Fruit fly (Drosophila melanogaster): ENCODE data around the gene CG18518.

Gene CG18518

dm6 chr2L:15853826-15854225 lies 18.4 kb upstream of the CG18518 start, which contains the start of gene Tektin-A:
Tektin-A (plus strand) TSS chr2L:15854126.
- TF ChIP-seq N (GFP tag; optimal IDR thresholded peaks at IDR 0.05) (no peak), rgr (GFP tag; optimal IDR thresholded peaks at IDR 0.05) (no peak), tai (GFP tag; optimal IDR thresholded peaks at IDR 0.05) (no peak)

dm6 chr2L:15852292-15852691 lies 16.8 kb upstream of the CG18518 start, which contains the start of gene CG13243:
CG13243 (plus strand) TSS chr2L:15852592.
- TF ChIP-seq pan (optimal IDR thresholded peaks at IDR 0.05): no peak
- TF ChIP-seq h (GFP tag; optimal IDR thresholded peaks at IDR 0.05): no peak
- TF ChIP-seq Jra (GFP tag; optimal IDR thresholded peaks at IDR 0.05): no peak
- no peak for TF ChIP-seq br (GFP tag; optimal IDR thresholded peaks at IDR 0.05)
- TF ChIP-seq ey (GFP tag; optimal IDR thresholded peaks at IDR 0.05): no peak
- TF ChIP-seq Hr83 (GFP tag; optimal IDR thresholded peaks at IDR 0.05; ENCODE audit: poor library complexity, severe bottlenecking): no peak
- no peak for TF ChIP-seq fru (GFP tag; optimal IDR thresholded peaks at IDR 0.05)
- TF ChIP-seq woc (GFP tag; optimal IDR thresholded peaks at IDR 0.05): no peak
- no peak for TF ChIP-seq Hr78 (GFP tag; optimal IDR thresholded peaks at IDR 0.05)

- no peak for TF ChIP-seq CrebA (GFP tag; optimal IDR thresholded peaks at IDR 0.05; ENCODE audit: borderline replicate concordance)
- TF ChIP-seq Hr78 (GFP tag; optimal IDR thresholded peaks at IDR 0.05): no peak
- no peak for TF ChIP-seq sv (GFP tag; optimal IDR thresholded peaks at IDR 0.05)
- no peak for TF ChIP-seq CG32264 (GFP tag; optimal IDR thresholded peaks at IDR 0.05)
- TF ChIP-seq Dfd (GFP tag; optimal IDR thresholded peaks at IDR 0.05): no peak
- no peak for TF ChIP-seq tai (GFP tag; optimal IDR thresholded peaks at IDR 0.05)
- no peak for TF ChIP-seq dl (GFP tag; optimal IDR thresholded peaks at IDR 0.05; ENCODE audit: insufficient read depth in 1 of 2, partially characterized antibody in 2 of 2)
- no peak for TF ChIP-seq br (GFP tag; optimal IDR thresholded peaks at IDR 0.05)
- no peak for TF ChIP-seq Dif (GFP tag; optimal IDR thresholded peaks at IDR 0.05; ENCODE audit: partially characterized antibody)
- no peak for TF ChIP-seq Abd-B (GFP tag; optimal IDR thresholded peaks at IDR 0.05)
- no peak for TF ChIP-seq usp (GFP tag; optimal IDR thresholded peaks at IDR 0.05)
- no peak for TF ChIP-seq psq (GFP tag; optimal IDR thresholded peaks at IDR 0.05)
Measured at dm6 chr2L:15846600-15846999, 11.1 kb upstream of the CG18518 start.

- TF ChIP-seq dsf (GFP tag; optimal IDR thresholded peaks at IDR 0.05; ENCODE audit: borderline replicate concordance) (no peak), woc (GFP tag; optimal IDR thresholded peaks at IDR 0.05) (no peak), CrebA (GFP tag; optimal IDR thresholded peaks at IDR 0.05; ENCODE audit: borderline replicate concordance) (no peak), Hr83 (GFP tag; optimal IDR thresholded peaks at IDR 0.05; ENCODE audit: poor library complexity, severe bottlenecking) (no peak), Rel (GFP tag; optimal IDR thresholded peaks at IDR 0.05) (no peak), Rel (tag; optimal IDR thresholded peaks at IDR 0.05) (no peak), dl (GFP tag; optimal IDR thresholded peaks at IDR 0.05; ENCODE audit: insufficient read depth in 1 of 2, partially characterized antibody in 2 of 2) (no peak), rgr (GFP tag; optimal IDR thresholded peaks at IDR 0.05) (no peak), Sp1 (GFP tag; optimal IDR thresholded peaks at IDR 0.05) (no peak), CG9705 (GFP tag; optimal IDR thresholded peaks at IDR 0.05) (no peak), fru (GFP tag; optimal IDR thresholded peaks at IDR 0.05) (no peak), dmrt93B (GFP tag; optimal IDR thresholded peaks at IDR 0.05) (no peak), Mio (GFP tag; optimal IDR thresholded peaks at IDR 0.05) (no peak), GATAd (GFP tag; optimal IDR thresholded peaks at IDR 0.05) (no peak), Hnf4 (GFP tag; optimal IDR thresholded peaks at IDR 0.05) (no peak), brk (GFP tag; optimal IDR thresholded peaks at IDR 0.05) (no peak), CG32264 (GFP tag; optimal IDR thresholded peaks at IDR 0.05) (no peak), lola (GFP tag; optimal IDR thresholded peaks at IDR 0.05) (no peak), Hr78 (GFP tag; optimal IDR thresholded peaks at IDR 0.05) (no peak)
Measured at dm6 chr2L:15812041-15812440, 23.4 kb downstream of the CG18518 start, which contains the start of gene CG42876. CG42876 (minus strand) TSS chr2L:15812141.

dm6 chr2L:15796300-15796699 lies 39.2 kb downstream of the CG18518 start:
- TF ChIP-seq Abd-B (GFP tag; optimal IDR thresholded peaks at IDR 0.05): no peak
- TF ChIP-seq usp (GFP tag; optimal IDR thresholded peaks at IDR 0.05): no peak
- TF ChIP-seq pan (optimal IDR thresholded peaks at IDR 0.05): no peak
- no peak for TF ChIP-seq Mio (GFP tag; optimal IDR thresholded peaks at IDR 0.05)
- TF ChIP-seq h (GFP tag; optimal IDR thresholded peaks at IDR 0.05): no peak
- TF ChIP-seq Vsx2 (GFP tag; optimal IDR thresholded peaks at IDR 0.05; ENCODE audit: partially characterized antibody): no peak
- no peak for TF ChIP-seq fru (GFP tag; optimal IDR thresholded peaks at IDR 0.05)
- TF ChIP-seq sv (GFP tag; optimal IDR thresholded peaks at IDR 0.05): no peak
- TF ChIP-seq tai (GFP tag; optimal IDR thresholded peaks at IDR 0.05): no peak
- no peak for TF ChIP-seq Hr83 (GFP tag; optimal IDR thresholded peaks at IDR 0.05; ENCODE audit: poor library complexity, severe bottlenecking)
- no peak for TF ChIP-seq sage (GFP tag; optimal IDR thresholded peaks at IDR 0.05)
- TF ChIP-seq dl (GFP tag; optimal IDR thresholded peaks at IDR 0.05; ENCODE audit: insufficient read depth in 1 of 2, partially characterized antibody in 2 of 2): no peak
- TF ChIP-seq CG9705 (GFP tag; optimal IDR thresholded peaks at IDR 0.05): no peak
- TF ChIP-seq Rel (GFP tag; optimal IDR thresholded peaks at IDR 0.05): no peak
- no peak for TF ChIP-seq Rel (tag; optimal IDR thresholded peaks at IDR 0.05)
- no peak for TF ChIP-seq jim (GFP tag; optimal IDR thresholded peaks at IDR 0.05)
- TF ChIP-seq Sp1 (GFP tag; optimal IDR thresholded peaks at IDR 0.05): no peak
- TF ChIP-seq foxo (GFP tag; optimal IDR thresholded peaks at IDR 0.05): no peak
- no peak for TF ChIP-seq Dif (GFP tag; optimal IDR thresholded peaks at IDR 0.05; ENCODE audit: partially characterized antibody)
